Worm (Caenorhabditis elegans) whole organism, L4/young adult: ENCODE data around the gene emb-8.
A peak's percentile ranks its signal among the peaks of the same experiment; 100 is the strongest.

Experiments used
- W03F9.2 ChIP-seq: fragments of 150-350 bp; optimal IDR thresholded peaks from 2 replicates; lab custom pipeline; 2014; ENCODE audit warnings: missing biosample characterization, missing genetic modification characterization
- dao-5 ChIP-seq: sonication (generic microtip); optimal IDR thresholded peaks from 2 replicates; lab custom pipeline; 2016; ENCODE audit warnings: missing genotype, missing genetic modification characterization, moderate library complexity, missing compliant biosample characterization
- him-1 ChIP-seq: sonication (generic microtip); optimal IDR thresholded peaks from 2 replicates; lab custom pipeline; 2016; ENCODE audit warnings: missing genotype, missing genetic modification reagents, missing genetic modification characterization, missing compliant biosample characterization

The emb-8 gene

ce11 chrIII:5199577-5199976 is at the start of gene emb-8:
Gene emb-8, minus strand, starts transcription at chrIII:5199677.
- TF ChIP-seq him-1 (tag; lab: Kevin White, UChicago) (no peak), W03F9.2 (tag; lab: Kevin White, UChicago) (no peak), dao-5 (tag; lab: Kevin White, UChicago) (no peak)

- TF ChIP-seq him-1 (tag; lab: Kevin White, UChicago) (no peak), W03F9.2 (tag; lab: Kevin White, UChicago) (no peak), dao-5 (tag; lab: Kevin White, UChicago) (no peak)
Observed at ce11 chrIII:5248706-5249105, 49.2 kb upstream of the emb-8 start.

- TF ChIP-seq dao-5 (tag; lab: Kevin White, UChicago) (no peak), W03F9.2 (tag; lab: Kevin White, UChicago) (no peak), him-1 (tag; lab: Kevin White, UChicago) (no peak)
Observed at ce11 chrIII:5245067-5245466, 45.6 kb upstream of the emb-8 start.

DNA sequence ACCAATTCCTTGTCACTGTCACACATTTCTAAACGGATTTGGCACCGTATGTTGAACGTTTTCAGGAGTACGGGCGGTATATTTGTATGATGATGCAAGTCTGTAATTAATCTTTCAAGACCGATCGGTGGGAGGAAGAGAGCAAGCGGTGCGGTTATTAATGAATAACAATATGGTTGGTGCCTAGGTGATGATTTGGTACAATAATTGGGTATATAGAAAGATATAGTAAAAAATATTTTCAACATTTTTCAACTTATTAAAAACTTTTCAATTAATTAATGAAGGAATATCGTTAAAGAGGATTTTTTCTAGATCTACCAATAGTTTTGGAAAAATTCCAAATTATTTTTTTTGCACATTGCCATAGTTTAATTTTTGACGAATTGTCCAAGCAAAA is 45.1 kb upstream of the emb-8 start, which contains the start of gene cnd-1:
Gene cnd-1, minus strand, starts transcription at position 101 of the 400 bp plus-strand sequence.
- TF ChIP-seq dao-5 (tag; lab: Kevin White, UChicago) (no peak), him-1 (tag; lab: Kevin White, UChicago) (no peak), W03F9.2 (tag; lab: Kevin White, UChicago) (no peak)

ce11 chrIII:5241854-5242253 is 42.4 kb upstream of the emb-8 start:
- no peak for TF ChIP-seq him-1 (tag; lab: Kevin White, UChicago)
- no peak for TF ChIP-seq dao-5 (tag; lab: Kevin White, UChicago)
- TF ChIP-seq W03F9.2 (tag; lab: Kevin White, UChicago) = no peak

- no peak for TF ChIP-seq him-1 (tag; lab: Kevin White, UChicago)
Observed at ce11 chrIII:5236104-5236503, 36.6 kb upstream of the emb-8 start, which contains the start of gene prx-10. Gene prx-10, plus strand, starts transcription at chrIII:5236404.

ce11 chrIII:5234312-5234711 is 34.8 kb upstream of the emb-8 start, which contains the start of gene mrps-26:
Gene mrps-26, plus strand, starts transcription at chrIII:5234612.
- TF ChIP-seq W03F9.2 (tag; lab: Kevin White, UChicago) (no peak), dao-5 (tag; lab: Kevin White, UChicago) (no peak), him-1 (tag; lab: Kevin White, UChicago) (no peak)

DNA sequence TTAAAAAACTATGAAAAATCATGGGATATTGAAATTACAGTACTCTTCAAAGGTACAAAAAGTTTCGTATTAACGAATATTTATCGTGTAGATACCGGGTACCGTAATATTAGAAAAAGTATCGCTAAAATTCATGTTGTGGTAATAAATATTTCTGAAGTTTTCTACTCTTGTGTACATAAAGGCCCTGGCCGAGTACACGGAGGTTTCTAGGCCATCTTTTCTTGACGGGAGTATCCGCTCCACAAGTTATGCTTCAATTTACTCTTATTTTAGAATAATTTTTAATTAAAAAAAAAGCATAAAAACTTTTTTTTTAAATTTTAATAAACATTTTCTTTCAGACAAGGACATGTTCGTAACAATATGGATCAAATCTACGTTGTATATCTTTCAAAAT is 33.7 kb upstream of the emb-8 start:
- TF ChIP-seq him-1 (tag; lab: Kevin White, UChicago) (no peak), dao-5 (tag; lab: Kevin White, UChicago) (no peak), W03F9.2 (tag; lab: Kevin White, UChicago) (no peak)

- TF ChIP-seq him-1 (tag; lab: Kevin White, UChicago) = no peak
Observed at ce11 chrIII:5230415-5230814, 30.9 kb upstream of the emb-8 start, which contains the start of gene prmt-5. Gene prmt-5, plus strand, starts transcription at chrIII:5230555.

ce11 chrIII:5229511-5230250 is 30.2 kb upstream of the emb-8 start:
- TF ChIP-seq him-1 (tag; lab: Kevin White, UChicago) = no peak
- no peak for TF ChIP-seq dao-5 (tag; lab: Kevin White, UChicago)
- no peak for TF ChIP-seq W03F9.2 (tag; lab: Kevin White, UChicago)

- TF ChIP-seq dao-5 (tag; lab: Kevin White, UChicago) (no peak), W03F9.2 (tag; lab: Kevin White, UChicago) (no peak), him-1 (tag; lab: Kevin White, UChicago) (no peak)
Observed at ce11 chrIII:5228839-5229238, 29.4 kb upstream of the emb-8 start.

- TF ChIP-seq W03F9.2 (tag; lab: Kevin White, UChicago) (peak; percentile 89), dao-5 (tag; lab: Kevin White, UChicago) (no peak), him-1 (tag; lab: Kevin White, UChicago) (peak; percentile 7)
Observed at ce11 chrIII:5227831-5228467, 28.5 kb upstream of the emb-8 start, which contains the start of the genes C34E10.12, C34E10.10 and atp-2. Gene C34E10.12, minus strand, starts transcription at chrIII:5227881. Gene C34E10.10, minus strand, starts transcription at chrIII:5227884. Gene atp-2, plus strand, starts transcription at chrIII:5228417.

- TF ChIP-seq dao-5 (tag; lab: Kevin White, UChicago) (no peak), him-1 (tag; lab: Kevin White, UChicago) (no peak), W03F9.2 (tag; lab: Kevin White, UChicago) (peak; percentile 17)
Observed at ce11 chrIII:5225321-5225720, 25.8 kb upstream of the emb-8 start, which contains the start of gene nex-1. Gene nex-1, plus strand, starts transcription at chrIII:5225621.
